Fruit fly (Drosophila melanogaster) whole organism, embryonic: Measurements from ENCODE around the gene CG5500.
A peak's percentile ranks its signal among the peaks of the same experiment; 100 is the strongest.

ENCODE experiments used
- Abd-B ChIP-seq: fragments of 200-800 bp; sonication (Bioruptor generic); optimal IDR thresholded peaks from 2 replicates; lab custom pipeline; 2018; ENCODE audit warnings: missing biosample characterization, mild to moderate bottlenecking, missing genetic modification characterization, moderate library complexity
- Aef1 ChIP-seq: fragments of 200-800 bp; sonication (Bioruptor generic); IDR thresholded peaks from 3 replicates; pipeline ENCODE4 v1.3.6; 2022; ENCODE audit warnings: missing biosample characterization, missing genetic modification characterization
- B-H1 ChIP-seq: fragments of 200-800 bp; sonication (Bioruptor generic); IDR thresholded peaks from 3 replicates; pipeline ENCODE4 v1.3.6; 2022; ENCODE audit warnings: missing biosample characterization, missing genetic modification characterization
- BtbVII ChIP-seq: fragments of 200-800 bp; sonication (Bioruptor generic); optimal IDR thresholded peaks from 3 replicates; lab custom pipeline; 2017; ENCODE audit warnings: missing biosample characterization, mild to moderate bottlenecking, missing genetic modification characterization
- C15 ChIP-seq: fragments of 200-800 bp; sonication (Bioruptor generic); IDR thresholded peaks from 3 replicates; pipeline ENCODE4 v1.3.6; 2022; ENCODE audit warnings: missing biosample characterization, missing genetic modification characterization
- CG10431 ChIP-seq: fragments of 200-800 bp; sonication (Bioruptor generic); optimal IDR thresholded peaks from 3 replicates; lab custom pipeline; 2018; ENCODE audit warnings: missing biosample characterization, mild to moderate bottlenecking, missing genetic modification characterization
- CG10462 ChIP-seq: fragments of 200-800 bp; sonication (Bioruptor generic); optimal IDR thresholded peaks from 2 replicates; lab custom pipeline; 2016; ENCODE audit warnings: missing biosample characterization, missing genetic modification characterization
- CG12155 ChIP-seq: fragments of 200-800 bp; sonication (Bioruptor generic); optimal IDR thresholded peaks from 3 replicates; lab custom pipeline; 2016; ENCODE audit warnings: missing biosample characterization, missing genetic modification characterization
- CG12769 ChIP-seq: fragments of 200-800 bp; sonication (Bioruptor generic); optimal IDR thresholded peaks from 2 replicates; lab custom pipeline; 2019; ENCODE audit warnings: missing biosample characterization, mild to moderate bottlenecking, missing genetic modification characterization, moderate library complexity
- CG13775 ChIP-seq: fragments of 200-800 bp; sonication (Bioruptor generic); optimal IDR thresholded peaks from 3 replicates; lab custom pipeline; 2017; ENCODE audit warnings: missing biosample characterization, mild to moderate bottlenecking, missing genetic modification characterization
- CG14710 ChIP-seq: fragments of 200-800 bp; sonication (Bioruptor generic); optimal IDR thresholded peaks from 3 replicates; lab custom pipeline; 2019; ENCODE audit warnings: missing biosample characterization, mild to moderate bottlenecking, missing genetic modification characterization, moderate library complexity
- CG17361 ChIP-seq: fragments of 200-800 bp; sonication (Bioruptor generic); IDR thresholded peaks from 3 replicates; pipeline ENCODE4 v1.3.6; 2022; ENCODE audit warnings: missing biosample characterization, missing genetic modification characterization
- CG18262 ChIP-seq: fragments of 200-800 bp; optimal IDR thresholded peaks from 3 replicates; lab custom pipeline; 2019; ENCODE audit warnings: missing biosample characterization, mild to moderate bottlenecking, missing genetic modification characterization, moderate library complexity
- CG1832 ChIP-seq: fragments of 200-800 bp; sonication (Bioruptor generic); optimal IDR thresholded peaks from 2 replicates; lab custom pipeline; 2017; ENCODE audit warnings: missing biosample characterization, mild to moderate bottlenecking, missing genetic modification characterization, inconsistent platforms
- CG2129 ChIP-seq: fragments of 200-800 bp; sonication (Bioruptor generic); IDR thresholded peaks from 2 replicates; pipeline ENCODE4 v1.3.6; 2022; ENCODE audit warnings: missing biosample characterization, missing genetic modification characterization; ENCODE audit not compliant: partially characterized antibody
- CG2199 ChIP-seq: fragments of 200-800 bp; sonication (Bioruptor generic); IDR thresholded peaks from 3 replicates; pipeline ENCODE4 v1.3.6; 2022; ENCODE audit warnings: missing biosample characterization, missing genetic modification characterization
- CG2202 ChIP-seq: fragments of 200-800 bp; sonication (Bioruptor generic); optimal IDR thresholded peaks from 2 replicates; lab custom pipeline; 2018; ENCODE audit warnings: missing biosample characterization, mild to moderate bottlenecking, missing genetic modification characterization
- CG32767 ChIP-seq: fragments of 200-800 bp; sonication (Bioruptor generic); IDR thresholded peaks from 2 replicates; pipeline ENCODE4 v1.3.6; 2022; ENCODE audit warnings: missing biosample characterization, missing genetic modification characterization
- CG7839 ChIP-seq: fragments of 200-800 bp; sonication (Bioruptor generic); optimal IDR thresholded peaks from 3 replicates; lab custom pipeline; 2018; ENCODE audit warnings: missing biosample characterization, mild to moderate bottlenecking, missing genetic modification characterization, moderate library complexity
- CG7987 ChIP-seq: fragments of 200-800 bp; sonication (Bioruptor generic); optimal IDR thresholded peaks from 2 replicates; lab custom pipeline; 2018; ENCODE audit warnings: missing biosample characterization, mild to moderate bottlenecking, missing genetic modification characterization, moderate library complexity
- CG8388 ChIP-seq: fragments of 200-800 bp; sonication (Bioruptor generic); optimal IDR thresholded peaks from 2 replicates; lab custom pipeline; 2019; ENCODE audit warnings: missing biosample characterization, mild to moderate bottlenecking, missing genetic modification characterization, moderate library complexity
- CG8924 ChIP-seq: fragments of 200-800 bp; optimal IDR thresholded peaks from 3 replicates; lab custom pipeline; 2019; ENCODE audit warnings: missing biosample characterization, mild to moderate bottlenecking, missing genetic modification characterization, moderate library complexity
- Camta ChIP-seq: fragments of 200-800 bp; sonication (Bioruptor generic); optimal IDR thresholded peaks from 2 replicates; lab custom pipeline; 2016; ENCODE audit warnings: missing biosample characterization, missing genetic modification characterization
- D19A ChIP-seq: fragments of 200-800 bp; optimal IDR thresholded peaks from 3 replicates; lab custom pipeline; 2019; ENCODE audit warnings: missing biosample characterization, mild to moderate bottlenecking, missing genetic modification characterization, moderate library complexity
- Ets97D ChIP-seq: fragments of 200-800 bp; sonication (Bioruptor generic); optimal IDR thresholded peaks from 3 replicates; lab custom pipeline; 2016; ENCODE audit warnings: missing biosample characterization, missing genetic modification characterization
- Hand ChIP-seq: fragments of 200-800 bp; sonication (Bioruptor generic); optimal IDR thresholded peaks from 2 replicates; lab custom pipeline; 2017; ENCODE audit warnings: mild to moderate bottlenecking, missing biosample characterization, missing genetic modification reagents, missing genetic modification characterization
- Max ChIP-seq: fragments of 200-800 bp; sonication (Bioruptor generic); optimal IDR thresholded peaks from 2 replicates; lab custom pipeline; 2016; ENCODE audit warnings: missing biosample characterization, mild to moderate bottlenecking, missing genetic modification characterization
- Scr ChIP-seq: fragments of 200-800 bp; sonication (Bioruptor generic); IDR thresholded peaks from 2 replicates; pipeline ENCODE4 v1.3.6; 2022; ENCODE audit warnings: missing biosample characterization, missing genetic modification characterization; ENCODE audit not compliant: partially characterized antibody
- Six4 ChIP-seq: fragments of 200-800 bp; sonication (Bioruptor generic); optimal IDR thresholded peaks from 2 replicates; lab custom pipeline; 2016; ENCODE audit warnings: missing biosample characterization, missing genetic modification characterization
- Sry-δ ChIP-seq: fragments of 200-800 bp; sonication (Bioruptor generic); optimal IDR thresholded peaks from 2 replicates; lab custom pipeline; 2016; ENCODE audit warnings: missing biosample characterization, missing genetic modification characterization
- Ssrp ChIP-seq: fragments of 200-800 bp; sonication (Bioruptor generic); optimal IDR thresholded peaks from 2 replicates; lab custom pipeline; 2018; ENCODE audit warnings: missing biosample characterization, mild to moderate bottlenecking, missing genetic modification characterization, moderate library complexity
- Xbp1 ChIP-seq: fragments of 200-800 bp; sonication (Bioruptor generic); optimal IDR thresholded peaks from 3 replicates; lab custom pipeline; 2016; ENCODE audit warnings: missing biosample characterization, mild to moderate bottlenecking, missing genetic modification characterization
- ab ChIP-seq: fragments of 200-800 bp; sonication (Bioruptor generic); optimal IDR thresholded peaks from 2 replicates; lab custom pipeline; 2016; ENCODE audit warnings: missing biosample characterization, missing genetic modification characterization
- ap ChIP-seq: fragments of 200-800 bp; sonication (Bioruptor generic); IDR thresholded peaks from 2 replicates; pipeline ENCODE4 v1.3.6; 2022; ENCODE audit warnings: missing biosample characterization, missing genetic modification characterization
- ara ChIP-seq: fragments of 200-800 bp; sonication (Bioruptor generic); IDR thresholded peaks from 2 replicates; pipeline ENCODE4 v1.3.6; 2022; ENCODE audit warnings: missing biosample characterization, missing genetic modification characterization
- ash1 ChIP-seq: fragments of 200-800 bp; sonication (Bioruptor generic); optimal IDR thresholded peaks from 2 replicates; lab custom pipeline; 2018; ENCODE audit warnings: missing biosample characterization, mild to moderate bottlenecking, missing genetic modification characterization
- crol ChIP-seq: fragments of 200-800 bp; sonication (Bioruptor generic); IDR thresholded peaks from 2 replicates; pipeline ENCODE4 v1.3.6; 2022; ENCODE audit warnings: missing biosample characterization, missing genetic modification characterization
- dmrt11E ChIP-seq: fragments of 200-800 bp; sonication (Bioruptor generic); optimal IDR thresholded peaks from 3 replicates; lab custom pipeline; 2018; ENCODE audit warnings: missing biosample characterization, mild to moderate bottlenecking, missing genetic modification characterization, moderate library complexity
- emc ChIP-seq: fragments of 200-800 bp; sonication (Bioruptor generic); optimal IDR thresholded peaks from 2 replicates; lab custom pipeline; 2016; ENCODE audit warnings: missing biosample characterization, missing genetic modification characterization
- grau ChIP-seq: fragments of 200-800 bp; optimal IDR thresholded peaks from 3 replicates; lab custom pipeline; 2019; ENCODE audit warnings: missing biosample characterization, mild to moderate bottlenecking, missing genetic modification characterization, moderate library complexity
- h ChIP-seq: fragments of >200 bp; optimal IDR thresholded peaks from 2 replicates; lab custom pipeline; 2017
- mirr ChIP-seq: fragments of 200-800 bp; sonication (Bioruptor generic); optimal IDR thresholded peaks from 3 replicates; lab custom pipeline; 2018; ENCODE audit warnings: missing biosample characterization, mild to moderate bottlenecking, missing genetic modification characterization
- oc ChIP-seq: fragments of 200-800 bp; sonication (Bioruptor generic); optimal IDR thresholded peaks from 2 replicates; lab custom pipeline; 2018; ENCODE audit warnings: missing biosample characterization, mild to moderate bottlenecking, missing genetic modification characterization, moderate library complexity
- pros ChIP-seq: fragments of 200-800 bp; sonication (Bioruptor generic); optimal IDR thresholded peaks from 3 replicates; lab custom pipeline; 2019; ENCODE audit warnings: missing biosample characterization, mild to moderate bottlenecking, missing genetic modification characterization, moderate library complexity
- pum ChIP-seq: fragments of 200-800 bp; sonication (Bioruptor generic); optimal IDR thresholded peaks from 2 replicates; lab custom pipeline; 2016; ENCODE audit warnings: missing biosample characterization, missing genetic modification characterization
- so ChIP-seq: fragments of 200-800 bp; sonication (Bioruptor generic); IDR thresholded peaks from 3 replicates; pipeline ENCODE4 v1.3.6; 2022; ENCODE audit warnings: missing biosample characterization, missing genetic modification characterization
- stwl ChIP-seq: fragments of 200-800 bp; sonication (Bioruptor generic); optimal IDR thresholded peaks from 3 replicates; lab custom pipeline; 2018; ENCODE audit warnings: missing biosample characterization, mild to moderate bottlenecking, missing genetic modification characterization, moderate library complexity
- tap ChIP-seq: fragments of 200-800 bp; optimal IDR thresholded peaks from 3 replicates; lab custom pipeline; 2019; ENCODE audit warnings: missing biosample characterization, mild to moderate bottlenecking, missing genetic modification characterization, moderate library complexity
- trh ChIP-seq: fragments of 200-800 bp; sonication (Bioruptor generic); optimal IDR thresholded peaks from 2 replicates; lab custom pipeline; 2016; ENCODE audit warnings: missing biosample characterization, missing genetic modification characterization
- vvl ChIP-seq: fragments of 200-800 bp; sonication (Bioruptor generic); IDR thresholded peaks from 2 replicates; pipeline ENCODE4 v1.3.6; 2022; ENCODE audit warnings: missing biosample characterization, missing genetic modification characterization
- zen ChIP-seq: fragments of 200-800 bp; sonication (Bioruptor generic); optimal IDR thresholded peaks from 3 replicates; lab custom pipeline; 2018; ENCODE audit warnings: missing biosample characterization, mild to moderate bottlenecking, missing genetic modification characterization, moderate library complexity

Gene CG5500

dm6 chr3R:26899982-26900381 lies 23.6 kb downstream of the CG5500 start (continued):
- no peak for TF ChIP-seq CG13775 (GFP tag; lab: Kevin White, UChicago)
- no peak for TF ChIP-seq CG10462 (GFP tag; lab: Kevin White, UChicago)
- TF ChIP-seq oc (tag; lab: Kevin White, UChicago), result peak; percentile 65
- peak; percentile 21 for TF ChIP-seq tap (tag; lab: Kevin White, UChicago)
- TF ChIP-seq vvl (GFP tag; lab: Robert Waterston, UW), result peak; percentile 86
- no peak for TF ChIP-seq stwl (tag; lab: Kevin White, UChicago)
- peak; percentile 51 for TF ChIP-seq CG8388 (GFP tag; lab: Kevin White, UChicago)
- no peak for TF ChIP-seq ab
- no peak for TF ChIP-seq pum (GFP tag; lab: Kevin White, UChicago)
- TF ChIP-seq CG2199 (GFP tag; lab: Robert Waterston, UW), result no peak
- TF ChIP-seq CG7839 (tag; lab: Kevin White, UChicago), result peak; percentile 45
- no peak for TF ChIP-seq CG1832 (GFP tag; lab: Kevin White, UChicago)
- no peak for TF ChIP-seq Sry-δ (GFP tag; lab: Kevin White, UChicago)
- TF ChIP-seq dmrt11E, result peak; percentile 43
- no peak for TF ChIP-seq CG7987 (GFP tag; lab: Kevin White, UChicago)
- peak; percentile 25 for TF ChIP-seq Abd-B
- TF ChIP-seq Ssrp, result peak; percentile 55
- TF ChIP-seq Max (GFP tag; lab: Kevin White, UChicago), result no peak
- TF ChIP-seq CG2202 (tag; lab: Kevin White, UChicago), result no peak
- no peak for TF ChIP-seq CG12155 (GFP tag; lab: Kevin White, UChicago)
- no peak for TF ChIP-seq Scr (GFP tag; lab: Robert Waterston, UW)
- TF ChIP-seq Hand, result no peak
- peak; percentile 66 for TF ChIP-seq CG17361
- no peak for TF ChIP-seq mirr (GFP tag; lab: Kevin White, UChicago)
- no peak for TF ChIP-seq Camta
- TF ChIP-seq CG10431 (GFP tag; lab: Kevin White, UChicago), result no peak
- peak; percentile 59 for TF ChIP-seq Xbp1
- TF ChIP-seq pros (GFP tag; lab: Kevin White, UChicago), result no peak
- no peak for TF ChIP-seq so (GFP tag; lab: Robert Waterston, UW)
- peak; percentile 33; the same call in 1 of the 2 replicates for TF ChIP-seq ap (GFP tag; lab: Robert Waterston, UW)
- no peak for TF ChIP-seq h (lab: Kevin White, UChicago)
- no peak for TF ChIP-seq zen (tag; lab: Kevin White, UChicago)
- TF ChIP-seq C15 (GFP tag; lab: Robert Waterston, UW), result peak; percentile 4; the same call in 1 of the 3 replicates
- peak; percentile 42 for TF ChIP-seq Ets97D (GFP tag; lab: Kevin White, UChicago)
- TF ChIP-seq Six4 (GFP tag; lab: Kevin White, UChicago), result peak; percentile 25
- peak; percentile 35; the same call in 1 of the 3 replicates for TF ChIP-seq B-H1 (GFP tag; lab: Robert Waterston, UW)
- TF ChIP-seq CG12769, result no peak
- no peak for TF ChIP-seq emc (GFP tag; lab: Kevin White, UChicago)
- TF ChIP-seq Aef1, result peak; percentile 46; the same call in 2 of the 3 replicates
- peak; percentile 28 for TF ChIP-seq CG14710 (tag; lab: Kevin White, UChicago)
- TF ChIP-seq crol (GFP tag; lab: Robert Waterston, UW), result no peak
- peak; percentile 23 for TF ChIP-seq grau (tag; lab: Kevin White, UChicago)
- peak; percentile 59; the same call in 1 of the 2 replicates for TF ChIP-seq ara
- TF ChIP-seq CG8924 (tag; lab: Kevin White, UChicago), result peak; percentile 17
- no peak for TF ChIP-seq ash1 (GFP tag; lab: Kevin White, UChicago)
- TF ChIP-seq CG32767 (GFP tag; lab: Robert Waterston, UW), result peak; percentile 56; the same call in 1 of the 2 replicates
- TF ChIP-seq CG18262 (tag; lab: Kevin White, UChicago), result peak; percentile 58
- no peak for TF ChIP-seq trh
- peak; percentile 22 for TF ChIP-seq D19A (tag; lab: Kevin White, UChicago)
- no peak for TF ChIP-seq BtbVII (GFP tag; lab: Kevin White, UChicago)
- TF ChIP-seq CG2129 (GFP tag; lab: Robert Waterston, UW), result no peak
